Fruit fly (Drosophila melanogaster) whole organism, prepupa: ENCODE results near the gene Cpr67B.

ENCODE experiments used
- Blimp-1 ChIP-seq: fragments of 200-800 bp; sonication (Bioruptor generic); optimal IDR thresholded peaks from 3 replicates; lab custom pipeline; 2017; ENCODE audit warnings: missing biosample characterization, missing genetic modification characterization, mild to moderate bottlenecking, moderate library complexity, missing genetic modification reagents
- CG10631 ChIP-seq: fragments of 200-800 bp; sonication (Bioruptor generic); optimal IDR thresholded peaks from 2 replicates; lab custom pipeline; 2016; ENCODE audit warnings: missing biosample characterization, missing genetic modification characterization
- CG10669 ChIP-seq: fragments of 200-800 bp; sonication (Bioruptor generic); optimal IDR thresholded peaks from 3 replicates; lab custom pipeline; 2018; ENCODE audit warnings: missing biosample characterization, mild to moderate bottlenecking, missing genetic modification characterization, moderate library complexity
- CG11902 ChIP-seq: fragments of 200-800 bp; sonication (Bioruptor generic); optimal IDR thresholded peaks from 3 replicates; lab custom pipeline; 2016; ENCODE audit warnings: missing biosample characterization, missing genetic modification characterization
- CG1621 ChIP-seq: fragments of 200-800 bp; sonication (Bioruptor generic); optimal IDR thresholded peaks from 3 replicates; lab custom pipeline; 2018; ENCODE audit warnings: missing biosample characterization, mild to moderate bottlenecking, missing genetic modification characterization
- CG31627 ChIP-seq: fragments of 200-800 bp; sonication (Bioruptor generic); optimal IDR thresholded peaks from 3 replicates; lab custom pipeline; 2016; ENCODE audit warnings: missing biosample characterization, missing genetic modification characterization
- CG34406 ChIP-seq: fragments of 200-800 bp; sonication (Bioruptor generic); optimal IDR thresholded peaks from 3 replicates; lab custom pipeline; 2016; ENCODE audit warnings: missing biosample characterization, missing genetic modification characterization
- CG6163 ChIP-seq: fragments of 200-800 bp; sonication (Bioruptor generic); IDR thresholded peaks from 3 replicates; pipeline ENCODE4 v1.3.6; 2022; ENCODE audit warnings: missing biosample characterization, missing genetic modification characterization
- CG6276 ChIP-seq: fragments of 200-800 bp; sonication (Bioruptor generic); optimal IDR thresholded peaks from 2 replicates; lab custom pipeline; 2017; ENCODE audit warnings: missing biosample characterization, mild to moderate bottlenecking, missing genetic modification characterization
- CG6792 ChIP-seq: fragments of 200-800 bp; sonication (Bioruptor generic); optimal IDR thresholded peaks from 3 replicates; lab custom pipeline; 2016; ENCODE audit warnings: missing biosample characterization, missing genetic modification characterization
- CG6808 ChIP-seq: fragments of 200-800 bp; sonication (Bioruptor generic); optimal IDR thresholded peaks from 3 replicates; lab custom pipeline; 2017; ENCODE audit warnings: missing biosample characterization, missing genetic modification characterization, mild to moderate bottlenecking, moderate library complexity, missing genetic modification reagents
- CG7368 ChIP-seq: fragments of 200-800 bp; sonication (Bioruptor generic); optimal IDR thresholded peaks from 3 replicates; lab custom pipeline; 2016; ENCODE audit warnings: missing biosample characterization, missing genetic modification characterization
- CG8319 ChIP-seq: fragments of 200-800 bp; sonication (Bioruptor generic); optimal IDR thresholded peaks from 3 replicates; lab custom pipeline; 2016; ENCODE audit warnings: missing biosample characterization, missing genetic modification characterization
- CG8632 ChIP-seq: fragments of 200-800 bp; sonication (Bioruptor generic); optimal IDR thresholded peaks from 3 replicates; lab custom pipeline; 2016; ENCODE audit warnings: missing biosample characterization, missing genetic modification characterization
- Eip75B ChIP-seq: fragments of 200-800 bp; sonication (Bioruptor generic); optimal IDR thresholded peaks from 3 replicates; lab custom pipeline; 2016; ENCODE audit warnings: missing biosample characterization, missing genetic modification characterization
- Eip78C ChIP-seq: fragments of 200-800 bp; sonication (Bioruptor generic); peaks from one replicate; lab custom pipeline; 2016; ENCODE audit warnings: missing biosample characterization, missing genetic modification characterization
- Eip93F ChIP-seq: fragments of 200-800 bp; sonication (Bioruptor generic); optimal IDR thresholded peaks from 2 replicates; lab custom pipeline; 2016; ENCODE audit warnings: missing biosample characterization, mild to moderate bottlenecking, missing genetic modification characterization
- Ets21C ChIP-seq: fragments of 200-800 bp; sonication (Bioruptor generic); optimal IDR thresholded peaks from 3 replicates; lab custom pipeline; 2016; ENCODE audit warnings: missing biosample characterization, missing genetic modification characterization
- Ets96B ChIP-seq: fragments of 200-800 bp; optimal IDR thresholded peaks from 2 replicates; lab custom pipeline; 2019; ENCODE audit warnings: missing biosample characterization, mild to moderate bottlenecking, missing genetic modification characterization, moderate library complexity
- Gug ChIP-seq: fragments of 200-800 bp; sonication (Bioruptor generic); IDR thresholded peaks from 2 replicates; pipeline ENCODE4 v1.3.6; 2022; ENCODE audit warnings: missing biosample characterization, missing genetic modification characterization
- Hr39 ChIP-seq: fragments of 200-800 bp; sonication (Bioruptor generic); optimal IDR thresholded peaks from 2 replicates; lab custom pipeline; 2016; ENCODE audit warnings: missing biosample characterization, missing genetic modification characterization
- Lpt ChIP-seq: fragments of 200-800 bp; sonication (Bioruptor generic); optimal IDR thresholded peaks from 3 replicates; lab custom pipeline; 2016; ENCODE audit warnings: missing biosample characterization, missing genetic modification characterization
- Smox ChIP-seq: fragments of 200-800 bp; sonication (Bioruptor generic); optimal IDR thresholded peaks from 3 replicates; lab custom pipeline; 2016; ENCODE audit warnings: missing biosample characterization, missing genetic modification characterization
- Sox14 ChIP-seq: fragments of 200-800 bp; sonication (Bioruptor generic); optimal IDR thresholded peaks from 3 replicates; lab custom pipeline; 2016; ENCODE audit warnings: missing biosample characterization, missing genetic modification characterization
- Sox15 ChIP-seq: fragments of 200-800 bp; sonication (Bioruptor generic); optimal IDR thresholded peaks from 3 replicates; lab custom pipeline; 2016; ENCODE audit warnings: missing biosample characterization, missing genetic modification characterization
- cyc ChIP-seq: fragments of 200-800 bp; sonication (Bioruptor generic); optimal IDR thresholded peaks from 3 replicates; lab custom pipeline; 2016; ENCODE audit warnings: missing biosample characterization, missing genetic modification characterization
- dac ChIP-seq: fragments of 200-800 bp; sonication (Bioruptor generic); optimal IDR thresholded peaks from 2 replicates; lab custom pipeline; 2017; ENCODE audit warnings: missing biosample characterization, mild to moderate bottlenecking, missing genetic modification characterization
- dsx ChIP-seq: fragments of 200-800 bp; optimal IDR thresholded peaks from 3 replicates; lab custom pipeline; 2019; ENCODE audit warnings: missing biosample characterization, mild to moderate bottlenecking, missing genetic modification characterization, moderate library complexity; ENCODE audit not compliant: poor library complexity, severe bottlenecking
- eg ChIP-seq: fragments of 200-800 bp; sonication (Bioruptor generic); IDR thresholded peaks from 3 replicates; pipeline ENCODE4 v1.3.6; 2022; ENCODE audit warnings: missing biosample characterization, missing genetic modification characterization
- fd85E ChIP-seq: fragments of 200-800 bp; sonication (Bioruptor generic); optimal IDR thresholded peaks from 3 replicates; lab custom pipeline; 2016; ENCODE audit warnings: missing biosample characterization, missing genetic modification characterization
- fkh ChIP-seq: fragments of 200-800 bp; sonication (Bioruptor generic); optimal IDR thresholded peaks from 3 replicates; lab custom pipeline; 2017; ENCODE audit warnings: missing biosample characterization, mild to moderate bottlenecking, missing genetic modification characterization, moderate library complexity
- lz ChIP-seq: fragments of 200-800 bp; sonication (Bioruptor generic); optimal IDR thresholded peaks from 3 replicates; lab custom pipeline; 2016; ENCODE audit warnings: missing biosample characterization, missing genetic modification characterization
- net ChIP-seq: fragments of 200-800 bp; sonication (Bioruptor generic); optimal IDR thresholded peaks from 3 replicates; lab custom pipeline; 2016; ENCODE audit warnings: missing biosample characterization, missing genetic modification characterization
- pdm3 ChIP-seq: fragments of 200-800 bp; sonication (Bioruptor generic); optimal IDR thresholded peaks from 3 replicates; lab custom pipeline; 2016; ENCODE audit warnings: missing biosample characterization, missing genetic modification characterization
- salr ChIP-seq, 2 experiments: fragments of 200-800 bp; sonication (Bioruptor generic); optimal IDR thresholded peaks; 3 replicates each; lab custom pipeline; 2016 to 2018; ENCODE audit warnings: missing biosample characterization in 2 of 2, missing genetic modification characterization in 2 of 2, mild to moderate bottlenecking in 1 of 2
- spab ChIP-seq: fragments of 200-800 bp; sonication (Bioruptor generic); optimal IDR thresholded peaks from 2 replicates; lab custom pipeline; 2017; ENCODE audit warnings: missing biosample characterization, mild to moderate bottlenecking, missing genetic modification characterization, missing genetic modification reagents
- ss ChIP-seq, 2 experiments: fragments of 200-800 bp; sonication (Bioruptor generic); optimal IDR thresholded peaks; 2 replicates in 1 of 2; 3 replicates in 1 of 2; lab custom pipeline; 2017 to 2018; ENCODE audit warnings: mild to moderate bottlenecking in 2 of 2, missing biosample characterization in 2 of 2, missing genetic modification characterization in 2 of 2, moderate library complexity in 1 of 2
- svp ChIP-seq: fragments of 200-800 bp; sonication (Bioruptor generic); peaks from one replicate; lab custom pipeline; 2016; ENCODE audit warnings: missing biosample characterization, missing genetic modification characterization
- vri ChIP-seq: fragments of 200-800 bp; sonication (Bioruptor generic); optimal IDR thresholded peaks from 3 replicates; lab custom pipeline; 2016; ENCODE audit warnings: missing biosample characterization, mild to moderate bottlenecking, missing genetic modification characterization

Cpr67B gene

DNA sequence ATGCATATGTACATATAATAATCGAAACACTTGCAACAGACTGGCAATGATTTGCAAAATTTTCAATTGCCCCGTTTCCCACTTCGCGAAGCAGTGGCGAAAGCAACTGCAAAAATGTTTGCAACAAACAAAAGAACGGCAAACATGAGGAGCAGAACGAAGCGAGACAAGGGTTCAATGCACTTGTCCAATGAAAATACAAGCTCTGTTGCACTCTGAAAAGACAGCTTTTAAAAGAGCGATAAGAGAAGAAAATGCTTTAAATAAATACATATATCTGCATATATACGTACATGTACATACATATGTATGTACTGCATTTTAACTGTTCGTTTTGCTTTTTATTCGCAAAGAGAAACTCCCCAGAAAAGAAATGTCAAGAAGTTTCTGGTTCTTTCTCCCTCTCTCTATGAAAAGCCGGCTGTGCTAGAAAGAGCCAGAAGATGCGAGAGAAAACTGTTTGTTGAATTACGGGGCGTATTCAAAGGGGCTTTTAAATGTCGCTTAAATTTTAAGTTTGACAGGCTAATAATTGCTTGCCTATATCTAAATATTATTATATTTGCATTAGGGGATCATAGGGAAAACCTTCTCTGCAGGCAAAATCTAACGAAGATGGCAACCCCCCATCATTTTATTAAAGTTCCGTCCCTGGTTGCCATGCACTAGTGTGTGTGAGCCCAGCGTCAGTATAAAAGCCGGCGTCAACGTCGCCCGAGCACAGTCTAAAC is 21.1 kb upstream of the Cpr67B start, which contains the start of gene Hsp27 (continued):
- TF ChIP-seq CG11902 (GFP tag; lab: Kevin White, UChicago) (peak; percentile 100), CG34406 (peak; percentile 100), CG10669 (peak; percentile 100), Lpt (peak; percentile 100), Eip93F (GFP tag; lab: Kevin White, UChicago) (peak; percentile 100), net (GFP tag; lab: Kevin White, UChicago) (peak; percentile 100), Ets96B (tag; lab: Kevin White, UChicago) (peak; percentile 100), CG7368 (GFP tag; lab: Kevin White, UChicago) (peak; percentile 100), Sox14 (GFP tag; lab: Kevin White, UChicago) (peak; percentile 100), vri (peak; percentile 99)

DNA sequence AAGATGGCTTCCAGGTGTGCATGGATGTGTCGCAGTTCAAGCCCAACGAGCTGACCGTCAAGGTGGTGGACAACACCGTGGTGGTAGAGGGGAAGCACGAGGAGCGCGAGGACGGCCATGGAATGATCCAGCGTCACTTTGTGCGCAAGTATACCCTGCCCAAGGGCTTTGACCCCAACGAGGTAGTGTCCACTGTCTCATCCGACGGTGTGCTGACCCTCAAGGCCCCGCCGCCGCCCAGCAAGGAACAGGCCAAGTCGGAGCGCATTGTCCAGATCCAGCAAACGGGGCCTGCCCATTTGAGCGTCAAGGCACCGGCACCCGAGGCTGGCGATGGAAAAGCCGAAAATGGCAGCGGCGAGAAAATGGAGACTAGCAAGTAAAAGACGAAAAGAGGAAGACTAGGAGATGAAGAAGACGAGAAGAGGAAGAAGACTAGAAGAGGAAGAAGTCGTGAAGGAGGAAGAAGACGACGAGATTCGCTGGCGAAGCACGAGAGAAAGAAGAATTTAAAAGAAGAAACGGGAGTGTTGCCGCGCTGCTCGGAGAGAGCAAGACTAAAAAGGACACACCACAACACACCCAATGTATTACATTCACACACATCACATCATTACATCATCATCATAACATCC is 20.0 kb upstream of the Cpr67B start:
- no peak for TF ChIP-seq Lpt
- no peak for TF ChIP-seq fd85E
- no peak for TF ChIP-seq eg (GFP tag; lab: Robert Waterston, UW)
- no peak for TF ChIP-seq CG8632 (GFP tag; lab: Kevin White, UChicago)
- no peak for TF ChIP-seq Gug (GFP tag; lab: Robert Waterston, UW)
- no peak for TF ChIP-seq ss (GFP tag; optimal IDR thresholded peaks at IDR 0.05; lab: Kevin White, UChicago)
- no peak for TF ChIP-seq CG6792 (GFP tag; lab: Kevin White, UChicago)
- no peak for TF ChIP-seq CG8319 (GFP tag; lab: Kevin White, UChicago)
- TF ChIP-seq Hr39 (GFP tag; lab: Kevin White, UChicago), result no peak
- no peak for TF ChIP-seq CG1621 (tag; lab: Kevin White, UChicago)
- TF ChIP-seq CG10669, result no peak
- no peak for TF ChIP-seq lz (GFP tag; lab: Kevin White, UChicago)
- no peak for TF ChIP-seq dsx
- no peak for TF ChIP-seq Ets96B (tag; lab: Kevin White, UChicago)
- no peak for TF ChIP-seq salr (GFP tag; optimal IDR thresholded peaks at IDR 0.05; lab: Kevin White, UChicago)
- no peak for TF ChIP-seq fkh (GFP tag; lab: Kevin White, UChicago)
- no peak for TF ChIP-seq CG10631 (GFP tag; lab: Kevin White, UChicago)
- TF ChIP-seq Sox15 (GFP tag; lab: Kevin White, UChicago), result no peak

DNA sequence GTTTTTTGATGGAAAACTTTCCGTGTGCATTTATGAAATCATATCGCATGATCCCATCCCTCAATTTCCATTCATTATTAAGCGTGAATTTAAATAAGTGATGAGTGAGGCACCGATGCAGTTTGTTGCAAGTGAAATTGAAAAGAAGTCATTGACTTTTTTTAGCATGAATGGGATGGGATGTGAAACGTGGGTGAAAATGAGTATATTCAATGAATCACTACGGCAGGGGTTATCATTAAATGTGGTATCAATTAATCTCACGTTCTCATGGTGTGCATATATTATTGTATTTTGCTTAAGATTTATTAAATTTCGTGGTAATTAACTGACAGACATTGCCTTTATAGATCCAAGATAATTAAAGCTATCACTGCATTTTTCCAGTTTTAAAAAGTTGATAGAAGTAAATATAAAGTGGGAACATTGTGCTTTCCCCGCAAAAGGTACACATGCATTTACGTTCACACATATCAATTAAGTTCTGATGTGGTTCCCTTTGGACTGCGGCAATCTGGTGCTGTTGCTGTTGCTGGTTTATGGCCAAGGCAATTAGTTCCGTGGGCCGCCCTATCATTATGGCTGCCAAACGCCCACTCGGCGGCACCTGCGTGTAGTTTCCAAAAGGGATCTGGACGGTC is 13.1 kb upstream of the Cpr67B start:
- no peak for TF ChIP-seq Eip75B (GFP tag; lab: Kevin White, UChicago)
- TF ChIP-seq svp (GFP tag; lab: Kevin White, UChicago), result peak; percentile 78
- TF ChIP-seq CG10669, result no peak
- TF ChIP-seq Blimp-1 (GFP tag; lab: Kevin White, UChicago), result no peak
- TF ChIP-seq CG10631 (GFP tag; lab: Kevin White, UChicago), result no peak
- no peak for TF ChIP-seq Sox14 (GFP tag; lab: Kevin White, UChicago)

DNA sequence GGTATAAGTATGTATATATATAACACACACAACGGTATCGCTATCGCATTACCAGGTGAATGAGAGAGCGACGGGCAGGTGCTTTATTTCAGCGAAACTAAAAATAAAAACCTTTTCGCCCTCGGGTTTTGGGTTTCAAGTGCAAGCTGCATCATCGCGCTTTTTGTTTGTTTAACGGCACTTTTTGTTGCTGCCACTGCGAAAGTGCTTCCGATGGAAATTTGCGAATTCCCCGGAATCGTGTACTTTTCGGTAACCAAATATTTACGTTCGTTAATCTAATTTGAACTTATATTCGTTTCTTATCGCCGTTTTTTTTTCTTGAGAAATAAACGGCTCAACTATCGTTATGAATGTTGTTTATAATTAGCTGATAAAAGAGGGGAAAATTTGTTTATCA is 8.6 kb upstream of the Cpr67B start:
- TF ChIP-seq eg (GFP tag; lab: Robert Waterston, UW), result no peak
- TF ChIP-seq dsx, result no peak
- TF ChIP-seq Eip78C, result peak; percentile 29

DNA sequence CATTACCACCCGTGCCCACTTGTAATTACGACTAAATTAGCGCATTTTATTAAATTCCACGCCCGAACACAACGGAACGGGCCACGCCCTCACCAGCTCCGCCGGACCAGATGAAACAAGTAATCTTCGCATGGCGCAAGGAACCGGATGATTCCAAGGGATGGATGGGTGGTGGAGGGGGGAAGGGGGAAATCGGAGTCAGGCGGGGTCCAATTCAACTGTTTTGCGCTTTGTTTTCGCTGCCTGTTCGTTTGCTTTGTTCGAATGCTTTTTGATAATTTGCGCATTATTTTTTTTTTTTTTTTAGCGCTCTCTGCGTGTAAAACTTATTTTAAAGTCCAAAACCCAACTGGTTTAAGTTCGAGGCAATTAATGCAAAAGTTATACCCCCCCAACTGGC is 7.9 kb upstream of the Cpr67B start:
- no peak for TF ChIP-seq dac
- TF ChIP-seq Eip75B (GFP tag; lab: Kevin White, UChicago), result no peak
- no peak for TF ChIP-seq CG6163 (GFP tag; lab: Robert Waterston, UW)
- TF ChIP-seq CG6276 (GFP tag; lab: Kevin White, UChicago), result no peak
- no peak for TF ChIP-seq CG7368 (GFP tag; lab: Kevin White, UChicago)
- no peak for TF ChIP-seq Eip93F (GFP tag; lab: Kevin White, UChicago)
- peak in 1 of 2 experiments; percentile 19 for TF ChIP-seq ss (GFP tag; optimal IDR thresholded peaks at IDR 0.05; lab: Kevin White, UChicago)
- TF ChIP-seq Smox (GFP tag; lab: Kevin White, UChicago), result no peak
- no peak for TF ChIP-seq spab
- TF ChIP-seq svp (GFP tag; lab: Kevin White, UChicago), result peak; percentile 40
- TF ChIP-seq CG6808 (GFP tag; lab: Kevin White, UChicago), result no peak
- TF ChIP-seq cyc, result no peak
- TF ChIP-seq CG31627, result no peak
- no peak for TF ChIP-seq CG34406
- no peak for TF ChIP-seq Ets96B (tag; lab: Kevin White, UChicago)
- TF ChIP-seq Blimp-1 (GFP tag; lab: Kevin White, UChicago), result no peak
- no peak for TF ChIP-seq Ets21C (GFP tag; lab: Kevin White, UChicago)
- peak; percentile 76 for TF ChIP-seq CG1621 (tag; lab: Kevin White, UChicago)
- TF ChIP-seq CG8632 (GFP tag; lab: Kevin White, UChicago), result no peak
- TF ChIP-seq salr (GFP tag; optimal IDR thresholded peaks at IDR 0.05; lab: Kevin White, UChicago), result no peak
- TF ChIP-seq pdm3 (GFP tag; lab: Kevin White, UChicago), result no peak
- TF ChIP-seq Sox14 (GFP tag; lab: Kevin White, UChicago), result peak; percentile 21
